Worm (Caenorhabditis elegans) whole organism, L4/young adult: ENCODE data around the gene cysl-4.

Experiments used
- dao-5 ChIP-seq: sonication (generic microtip); optimal IDR thresholded peaks from 2 replicates; lab custom pipeline; 2016; ENCODE audit warnings: missing genotype, missing genetic modification characterization, moderate library complexity, missing compliant biosample characterization
- him-1 ChIP-seq: sonication (generic microtip); optimal IDR thresholded peaks from 2 replicates; lab custom pipeline; 2016; ENCODE audit warnings: missing genotype, missing genetic modification reagents, missing genetic modification characterization, missing compliant biosample characterization

DNA sequence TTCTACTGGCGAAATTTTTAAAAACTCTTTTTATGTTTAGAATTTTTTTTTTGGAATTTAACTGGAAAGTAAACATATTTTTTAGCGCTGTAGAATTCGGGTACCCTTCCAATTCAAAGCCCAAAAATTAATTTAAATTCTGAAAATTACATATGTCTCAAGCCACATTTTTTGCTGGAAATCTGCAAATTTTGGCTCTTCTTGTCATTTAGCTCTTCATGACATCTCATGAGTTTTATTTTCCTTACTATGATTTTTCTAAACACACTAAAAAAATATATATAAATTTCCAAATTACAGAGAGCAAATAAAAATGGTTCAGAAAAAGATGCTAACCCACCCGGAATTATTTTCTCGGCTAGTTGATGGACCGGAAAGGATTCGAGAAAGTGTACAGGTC, 35.5 kb upstream of the cysl-4 start, which contains the start of gene acs-3:
- TF ChIP-seq him-1 (tag; lab: Kevin White, UChicago) (no peak), dao-5 (tag; lab: Kevin White, UChicago) (no peak)
